Worm (Caenorhabditis elegans): ENCODE measurements around the gene R05G9.1.

Gene R05G9.1

DNA sequence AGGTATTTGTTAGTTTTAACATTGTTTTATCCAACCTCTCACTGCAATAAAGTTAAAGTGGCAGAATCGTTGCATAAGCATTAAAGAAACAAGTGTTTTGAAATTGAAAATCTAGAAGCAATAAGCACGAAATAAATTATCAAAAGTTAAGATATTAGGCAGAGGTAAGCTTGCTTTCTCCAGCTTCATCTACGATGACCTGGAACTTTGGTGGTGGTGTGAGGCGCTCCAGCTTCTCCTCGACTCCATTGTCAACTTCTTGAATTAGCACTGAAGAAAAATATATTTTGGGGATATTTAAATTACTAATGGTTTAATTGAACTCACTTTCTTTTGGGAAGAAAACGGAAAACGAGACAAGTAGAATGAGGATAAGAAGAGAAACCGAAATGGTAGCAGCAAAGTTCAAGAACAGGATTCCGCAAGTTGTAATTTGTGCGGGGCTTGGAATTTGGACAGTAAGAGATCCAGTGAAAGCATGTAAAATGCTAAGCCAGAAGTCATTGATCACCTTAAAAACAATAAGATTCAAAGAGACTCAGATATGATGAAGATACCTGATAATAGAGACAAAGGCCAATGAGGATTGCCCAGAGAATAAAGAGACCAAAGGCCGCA, 9.2 kb upstream of the R05G9.1 start:
- TF ChIP-seq unc-62 (GFP tag; optimal IDR thresholded peaks at IDR 0.05): no peak

DNA sequence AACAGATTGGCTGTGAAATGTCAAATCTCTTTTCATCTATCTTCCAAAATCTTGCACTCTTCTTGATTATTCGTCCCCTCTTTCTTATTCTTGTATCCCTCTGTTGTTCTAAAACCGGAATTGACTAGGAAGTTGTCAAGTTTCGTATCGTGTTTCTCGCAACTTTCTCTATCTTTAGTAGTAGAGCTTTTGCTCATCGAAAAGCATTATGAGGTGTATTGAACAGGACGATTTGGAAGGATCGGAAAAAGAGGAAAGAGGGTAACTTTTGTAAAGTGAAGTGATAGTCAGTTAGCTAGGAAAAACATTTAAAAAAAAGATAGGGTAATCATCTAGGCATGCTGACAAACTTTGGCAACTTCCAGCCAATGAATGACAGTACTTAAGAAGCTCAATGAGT, 6.5 kb upstream of the R05G9.1 start:
- TF ChIP-seq unc-62 (GFP tag; optimal IDR thresholded peaks at IDR 0.05): no peak

DNA sequence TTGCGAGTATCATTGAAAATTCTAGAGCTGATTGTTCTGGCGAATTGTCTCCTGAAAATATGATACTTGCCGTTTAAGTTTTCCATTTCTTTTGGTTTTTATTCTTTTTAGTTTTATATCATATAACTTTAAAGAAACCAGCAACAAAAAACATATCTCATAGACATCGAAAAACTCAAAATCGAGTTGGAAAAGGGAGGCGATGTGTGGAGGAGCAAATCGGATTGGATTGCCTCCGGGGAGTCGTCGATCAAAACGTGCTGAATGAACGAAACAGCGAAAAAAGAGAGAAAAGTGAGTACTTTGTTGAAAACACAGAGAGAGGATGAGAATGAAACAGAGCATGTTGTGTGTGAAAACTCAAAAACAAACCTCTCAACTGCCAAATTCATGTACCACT, 5.8 kb upstream of the R05G9.1 start:
- no peak for TF ChIP-seq unc-62 (GFP tag; optimal IDR thresholded peaks at IDR 0.05)

DNA sequence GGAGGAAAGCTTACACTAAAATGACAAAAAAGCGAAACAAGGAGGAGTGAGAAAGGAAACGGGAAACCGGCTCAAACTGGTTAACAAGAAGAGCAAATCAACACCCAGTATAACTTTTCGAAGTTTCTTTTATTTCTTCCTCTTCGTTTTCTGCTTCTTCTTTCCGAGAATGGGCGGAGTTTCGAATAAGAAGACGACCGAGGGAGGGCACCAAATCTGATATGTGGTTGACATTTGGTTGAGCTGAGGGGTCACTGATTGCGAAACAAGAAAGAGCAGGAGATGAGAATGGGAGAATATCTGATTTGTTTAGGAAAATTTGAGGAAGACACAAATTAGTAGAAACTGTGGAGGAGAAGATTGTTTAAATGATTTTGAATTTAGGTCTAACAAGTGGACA, 4.4 kb upstream of the R05G9.1 start:
- TF ChIP-seq unc-62 (GFP tag; optimal IDR thresholded peaks at IDR 0.05): no peak

DNA sequence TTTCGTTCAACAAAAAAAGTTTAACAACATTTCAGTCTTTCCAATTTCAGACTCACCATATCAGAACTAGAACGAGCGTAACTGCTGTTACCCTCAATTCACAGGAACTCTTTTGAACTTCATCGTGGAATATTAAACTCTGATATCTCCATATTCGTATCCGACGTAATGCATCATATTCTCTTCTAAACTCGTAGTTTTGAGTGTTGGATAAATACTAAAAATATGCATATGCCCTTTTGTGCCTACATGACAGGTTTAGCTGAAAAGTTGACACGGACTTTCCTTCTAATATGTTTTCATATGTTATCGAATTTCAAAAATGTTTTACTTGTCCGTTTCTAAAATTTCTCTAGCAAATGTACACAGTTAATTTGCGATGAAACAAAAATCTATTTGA, 3.9 kb upstream of the R05G9.1 start, which contains the start of gene twk-49:
Gene twk-49, minus strand, starts transcription at position 101 of the 400 bp plus-strand sequence.
- no peak for TF ChIP-seq unc-62 (GFP tag; optimal IDR thresholded peaks at IDR 0.05)

DNA sequence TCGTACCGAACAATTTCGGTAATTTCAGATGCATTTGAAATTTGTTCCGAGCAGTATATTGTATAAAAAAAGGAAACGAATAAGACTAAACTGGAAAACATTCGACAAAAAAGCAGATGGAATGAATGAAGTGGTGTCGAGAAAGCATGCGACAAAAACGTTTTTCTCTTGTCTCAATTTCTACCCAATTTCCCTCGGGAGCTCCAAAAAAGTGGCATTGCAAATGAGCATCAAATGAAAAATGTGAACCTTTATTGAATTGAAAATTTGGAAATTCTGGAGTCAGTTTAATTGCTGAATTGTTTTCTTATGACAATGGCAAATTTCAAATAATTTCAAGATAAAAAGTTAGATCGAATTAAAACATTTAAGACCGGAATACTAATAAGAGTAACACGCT, 2.8 kb upstream of the R05G9.1 start, which contains the start of gene R05G9.5:
Gene R05G9.5, minus strand, starts transcription at position 101 of the 400 bp plus-strand sequence.
- TF ChIP-seq unc-62 (GFP tag; optimal IDR thresholded peaks at IDR 0.05): no peak

DNA sequence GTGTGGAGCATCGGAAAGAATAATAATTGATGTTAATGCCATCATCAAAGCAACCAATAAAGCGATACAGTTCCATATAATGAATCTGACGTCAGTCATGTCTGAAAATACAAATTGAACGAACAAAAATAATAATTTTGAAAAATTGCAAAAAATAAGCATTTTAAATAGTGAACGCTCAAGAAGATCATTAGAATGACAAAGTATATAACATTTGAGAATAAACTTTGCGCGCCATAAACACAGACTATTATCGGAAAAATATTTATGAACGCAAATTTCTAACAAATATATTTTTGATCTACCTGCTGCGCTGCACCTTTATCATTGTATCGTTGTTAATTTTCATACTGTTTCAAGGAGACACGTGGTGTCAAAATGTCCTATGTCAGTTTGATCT, 1.5 kb upstream of the R05G9.1 start, which contains the start of gene R05G9.3:
Gene R05G9.3, minus strand, starts transcription at position 101 of the 400 bp plus-strand sequence.
- TF ChIP-seq unc-62 (GFP tag; optimal IDR thresholded peaks at IDR 0.05): no peak

DNA sequence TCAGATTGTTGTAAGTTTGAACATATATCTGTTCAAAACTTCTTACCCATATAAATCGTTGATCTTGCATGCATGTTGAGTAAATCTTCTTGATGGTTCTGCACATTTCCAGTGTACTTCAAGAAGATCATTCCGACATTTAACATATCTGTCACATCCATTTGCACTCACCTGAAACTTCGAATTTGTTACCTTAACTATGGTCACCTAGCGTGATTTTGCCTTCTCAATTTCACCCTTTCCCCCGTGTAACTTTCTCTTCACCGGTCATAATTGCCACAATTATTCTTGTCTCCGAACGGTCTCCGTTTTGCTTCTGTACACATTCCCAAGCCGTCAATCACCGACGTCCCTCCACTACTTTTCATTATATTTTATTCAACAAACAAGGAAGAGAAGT, 10.4 kb downstream of the R05G9.1 start:
- TF ChIP-seq unc-62 (GFP tag; optimal IDR thresholded peaks at IDR 0.05): no peak

DNA sequence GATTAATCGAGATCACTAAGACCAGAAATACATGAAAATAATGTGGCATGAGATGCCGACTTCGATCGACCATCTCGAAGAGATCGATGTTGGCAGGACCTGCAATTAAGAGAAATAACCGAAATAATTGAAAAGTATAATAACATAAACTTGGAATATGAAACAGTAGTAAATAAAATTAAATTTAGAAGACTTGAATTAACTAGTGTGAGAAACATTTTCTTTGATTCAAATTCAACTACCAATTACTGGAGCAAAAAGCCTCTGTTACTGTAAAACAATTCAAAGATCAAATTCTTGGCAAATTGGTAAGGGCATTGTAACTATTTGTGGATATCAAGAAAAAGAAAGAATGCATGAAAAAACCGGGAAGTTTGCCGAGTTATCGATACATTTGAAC, 10.9 kb downstream of the R05G9.1 start, which contains the start of gene R05G9R.1:
Gene R05G9R.1, minus strand, starts transcription at position 101 of the 400 bp plus-strand sequence.
- TF ChIP-seq unc-62 (GFP tag; optimal IDR thresholded peaks at IDR 0.05): no peak

DNA sequence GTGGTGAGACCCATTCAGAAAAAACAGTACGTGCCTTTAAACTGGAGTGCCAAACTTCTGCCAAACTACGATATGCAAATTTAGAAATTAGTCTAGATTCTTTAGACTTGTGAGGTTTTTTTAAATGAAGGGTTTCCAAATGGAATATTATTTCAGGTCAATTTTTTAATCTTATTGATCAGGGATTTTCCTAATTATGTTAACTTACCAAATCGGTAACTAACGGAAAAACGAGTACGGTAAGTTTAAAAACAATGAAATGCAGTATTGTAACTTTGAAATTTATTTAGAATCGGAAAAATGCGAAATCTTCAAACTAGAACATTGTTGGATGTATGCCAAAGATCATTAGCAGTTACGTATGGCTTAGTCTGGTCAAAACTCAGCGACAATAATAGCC, 13.3 kb downstream of the R05G9.1 start, which contains the start of gene C56E6.7:
Gene C56E6.7, plus strand, starts transcription at position 301 of the 400 bp plus-strand sequence.
- TF ChIP-seq unc-62 (GFP tag; optimal IDR thresholded peaks at IDR 0.05): no peak

DNA sequence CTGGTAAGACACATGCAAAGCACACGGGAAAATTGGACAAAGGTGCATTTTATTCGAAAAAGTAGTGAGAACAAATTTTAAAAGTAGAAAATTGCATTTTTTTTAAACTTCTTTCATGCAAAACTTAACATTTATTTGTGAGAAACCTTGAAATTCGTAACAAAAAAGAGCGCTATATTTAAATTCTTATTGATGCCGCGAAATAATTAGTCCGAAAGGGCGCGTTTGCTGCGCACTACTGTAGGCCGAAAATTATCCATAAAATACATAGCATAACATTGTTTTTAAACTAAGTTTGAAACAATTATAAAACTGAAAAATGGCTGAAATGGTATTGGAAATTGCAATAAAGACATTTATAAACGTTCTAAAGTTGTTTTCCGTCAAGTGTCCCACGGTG, 16.7 kb downstream of the R05G9.1 start:
- TF ChIP-seq unc-62 (GFP tag; optimal IDR thresholded peaks at IDR 0.05): no peak

DNA sequence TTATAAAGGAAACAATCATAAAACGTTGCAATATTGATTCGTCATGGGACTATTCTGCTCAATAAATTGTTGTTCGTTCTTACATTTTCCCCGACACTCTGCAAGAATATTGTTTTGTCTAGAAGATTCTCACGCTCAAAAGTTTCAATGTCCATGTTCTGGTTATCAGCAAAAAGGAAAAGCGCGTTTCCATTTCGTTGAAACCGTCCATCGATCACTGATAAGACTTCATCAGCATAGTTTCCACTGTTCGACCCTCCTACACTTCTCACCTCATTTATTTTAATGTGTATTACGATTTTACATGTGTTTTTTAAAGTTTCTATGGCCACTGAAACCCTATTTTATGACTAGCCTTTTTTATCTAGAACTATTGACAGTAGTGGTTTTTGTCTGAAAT, 17.1 kb downstream of the R05G9.1 start:
- TF ChIP-seq unc-62 (GFP tag; optimal IDR thresholded peaks at IDR 0.05): no peak

DNA sequence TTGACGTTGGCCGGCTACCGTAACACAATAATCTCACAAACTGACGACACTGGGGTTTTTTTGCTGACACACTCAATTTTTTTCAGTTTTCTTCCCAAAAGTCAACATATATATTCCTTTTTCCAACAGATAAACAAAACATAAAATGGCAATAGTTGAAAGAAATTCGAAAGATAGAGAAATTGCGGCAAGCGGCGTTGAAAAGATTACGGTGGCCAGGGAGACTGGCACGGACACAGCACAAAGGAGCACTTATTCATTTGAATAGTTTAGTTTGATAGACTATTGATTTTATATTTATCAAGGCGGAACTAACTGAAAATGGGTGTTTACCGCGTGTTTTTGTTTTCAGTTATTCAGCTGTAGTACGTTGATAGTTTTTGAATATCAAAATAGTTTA, 18.3 kb downstream of the R05G9.1 start, which contains the start of gene toe-2:
Gene toe-2, minus strand, starts transcription at position 70 of the 400 bp plus-strand sequence.
- no peak for TF ChIP-seq unc-62 (GFP tag; optimal IDR thresholded peaks at IDR 0.05)

DNA sequence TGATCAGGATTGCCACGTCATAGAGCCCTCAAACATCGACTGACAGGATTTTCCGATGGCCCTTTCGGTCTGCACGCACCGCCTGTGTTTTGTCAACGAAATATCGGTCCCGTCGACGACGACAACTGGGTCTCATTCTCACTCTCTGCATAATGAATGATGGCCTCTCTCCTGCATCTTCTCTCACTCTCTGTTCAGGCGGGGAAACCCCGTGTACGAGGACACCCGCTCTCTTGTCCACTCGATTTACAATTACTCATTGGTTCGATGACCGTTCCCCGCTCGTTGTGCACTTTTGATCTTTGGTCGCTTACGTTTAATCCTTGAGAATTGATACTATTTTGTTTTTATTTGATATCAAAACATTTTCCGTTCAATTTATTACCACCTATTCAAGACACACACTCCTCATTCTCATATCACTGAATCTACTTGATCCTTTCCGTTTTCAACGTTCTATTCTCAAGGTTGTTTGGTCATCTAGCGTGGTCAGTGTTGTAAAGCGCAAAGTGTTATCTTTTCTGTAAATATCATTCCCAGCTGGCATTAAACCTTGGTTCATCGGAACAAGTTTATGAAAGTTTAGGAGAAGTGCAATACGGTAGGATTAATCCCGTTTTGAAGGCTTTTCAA, 19.8 kb downstream of the R05G9.1 start:
- TF ChIP-seq unc-62 (GFP tag; optimal IDR thresholded peaks at IDR 0.05): no peak

DNA sequence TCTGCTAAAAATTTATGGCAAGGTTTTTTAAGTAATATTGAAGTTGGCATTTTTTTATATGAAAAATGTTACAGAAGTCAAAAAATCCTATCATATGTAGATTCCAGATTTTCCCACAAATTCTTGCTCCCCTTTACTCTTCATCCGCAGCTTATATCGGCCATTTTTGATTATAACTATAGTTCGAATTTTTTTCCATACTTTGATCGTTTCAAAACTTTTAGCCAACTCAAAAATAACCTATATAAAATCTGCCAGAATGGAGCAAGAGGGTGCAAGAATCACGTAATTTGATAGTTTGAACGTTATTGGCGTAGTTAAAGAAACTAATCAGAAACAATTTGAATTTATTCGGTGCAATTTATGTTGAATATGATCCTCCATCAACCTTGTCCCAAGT, 21.0 kb downstream of the R05G9.1 start:
- no peak for TF ChIP-seq unc-62 (GFP tag; optimal IDR thresholded peaks at IDR 0.05)

DNA sequence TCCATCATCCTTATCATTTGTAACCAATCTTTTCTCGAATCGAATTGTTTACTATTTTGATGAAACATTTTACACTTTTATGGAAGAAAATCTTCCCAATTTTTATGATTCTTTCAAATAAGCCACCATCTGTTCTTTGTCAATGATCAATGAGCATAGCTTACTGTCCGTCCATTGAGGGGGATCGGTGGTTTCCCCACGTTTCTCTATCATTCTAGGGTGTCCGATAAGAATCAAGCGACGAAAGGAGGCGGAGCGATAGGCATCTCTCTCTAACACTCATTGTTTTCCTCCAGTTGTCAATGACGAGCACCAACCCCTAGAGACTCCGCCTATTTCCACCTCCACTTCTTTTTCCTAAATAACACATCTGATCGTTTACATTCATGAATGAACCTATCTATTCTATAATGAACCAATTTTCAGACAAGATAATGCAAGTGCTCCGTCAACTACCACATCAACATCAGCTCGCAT, 21.6 kb downstream of the R05G9.1 start, which contains the start of gene C56E6.2:
Gene C56E6.2, plus strand, starts transcription at position 427 of the 477 bp plus-strand sequence.
- TF ChIP-seq unc-62 (GFP tag; optimal IDR thresholded peaks at IDR 0.05): no peak

DNA sequence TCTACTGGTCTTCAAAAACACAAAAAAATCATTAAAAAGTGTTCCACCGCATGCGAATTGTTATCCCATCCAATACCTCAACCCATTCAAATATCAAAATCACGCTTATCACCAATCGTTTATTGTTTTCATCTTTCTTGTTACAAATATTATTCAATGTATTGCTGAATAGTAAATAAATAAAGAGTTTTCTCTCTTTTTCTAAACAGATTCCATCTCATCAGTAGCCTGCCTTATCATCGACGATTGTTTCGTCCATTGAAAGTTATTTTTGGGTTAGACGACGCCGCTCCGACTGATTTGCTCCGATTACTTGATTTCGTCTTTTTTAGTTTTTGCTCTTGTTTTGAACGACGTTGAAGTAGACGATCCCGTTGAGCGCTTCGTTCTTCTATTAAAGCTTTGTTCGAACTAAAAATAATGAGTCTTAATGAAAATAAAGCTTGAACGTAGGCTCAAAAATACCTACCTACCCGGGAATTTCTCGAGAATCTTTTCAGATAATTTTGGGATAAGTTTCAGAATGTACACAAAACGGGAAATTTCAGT, 23.2 kb downstream of the R05G9.1 start:
- TF ChIP-seq unc-62 (GFP tag; optimal IDR thresholded peaks at IDR 0.05): no peak
